Worm (Caenorhabditis elegans): ENCODE measurements around the gene sri-78.
"Not testable (repeated sequence)": the region's sequence is repeated elsewhere in the genome, so short reads cannot be mapped to it uniquely, and the experiment has no call there.

DNA sequence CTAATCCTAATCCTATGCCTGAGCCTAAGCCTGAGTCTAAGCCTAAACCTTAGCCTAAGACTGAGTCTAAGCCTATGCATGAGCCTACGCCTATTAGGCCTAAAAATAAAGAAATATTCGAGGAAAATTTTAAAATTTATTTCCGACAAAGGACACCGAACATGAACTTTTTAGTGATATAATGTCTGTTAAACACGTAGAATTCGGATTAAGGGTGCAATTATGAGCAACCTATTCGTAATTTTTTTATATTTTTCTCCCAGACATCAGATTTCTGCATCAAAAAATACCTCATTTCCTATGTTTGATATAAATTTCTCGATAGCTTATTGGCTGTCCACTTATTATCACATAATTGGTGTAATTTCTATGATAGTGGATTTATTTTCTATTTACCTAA is 4.1 kb downstream of the sri-78 start, which contains the start of gene Y27F2A.11:
- TF ChIP-seq nhr-23, jun-1, nhr-12, elt-3, nhr-237 (tag; optimal IDR thresholded peaks at IDR 0.05): not testable (repeated sequence)

All from whole organism, L3 larva.